Worm (Caenorhabditis elegans): Measurements from ENCODE around the gene Y41E3.18.

Gene Y41E3.18

ce11 chrIV:15024426-15024825 is 41.1 kb downstream of the Y41E3.18 start:
- TF ChIP-seq ztf-23 (GFP tag; IDR thresholded peaks at IDR 0.05) (no peak), tab-1 (GFP tag; IDR thresholded peaks at IDR 0.05) (no peak), cog-1 (tag; optimal IDR thresholded peaks at IDR 0.05) (no peak), T22C8.4 (GFP tag; IDR thresholded peaks at IDR 0.05) (no peak), flt-1 (GFP tag; IDR thresholded peaks at IDR 0.05) (no peak), ref-1 (GFP tag; conservative IDR thresholded peaks at IDR 0.05) (no peak), ztf-29 (GFP tag; IDR thresholded peaks at IDR 0.05) (no peak), med-1 (GFP tag; optimal IDR thresholded peaks at IDR 0.05; ENCODE audit: insufficient read depth) (no peak), klf-2 (GFP tag; conservative IDR thresholded peaks at IDR 0.05) (no peak)

- no peak for TF ChIP-seq cog-1 (tag; optimal IDR thresholded peaks at IDR 0.05)
- TF ChIP-seq flt-1 (GFP tag; IDR thresholded peaks at IDR 0.05), result no peak
- no peak for TF ChIP-seq klf-2 (GFP tag; conservative IDR thresholded peaks at IDR 0.05)
- TF ChIP-seq ztf-29 (GFP tag; IDR thresholded peaks at IDR 0.05), result no peak
Measured at ce11 chrIV:15020958-15021357, 44.6 kb downstream of the Y41E3.18 start.

- TF ChIP-seq flt-1 (GFP tag; IDR thresholded peaks at IDR 0.05) (no peak), tab-1 (GFP tag; IDR thresholded peaks at IDR 0.05) (no peak), med-1 (GFP tag; optimal IDR thresholded peaks at IDR 0.05; ENCODE audit: insufficient read depth) (no peak), T22C8.4 (GFP tag; IDR thresholded peaks at IDR 0.05) (no peak), klf-2 (GFP tag; conservative IDR thresholded peaks at IDR 0.05) (no peak), cog-1 (tag; optimal IDR thresholded peaks at IDR 0.05) (no peak)
Measured at ce11 chrIV:15016984-15017383, 48.6 kb downstream of the Y41E3.18 start.

ce11 chrIV:15013517-15014085 is 52.0 kb downstream of the Y41E3.18 start, which contains the start of gene Y41E3.7:
Y41E3.7 (plus strand) TSS chrIV:15014035.
- TF ChIP-seq med-1 (GFP tag; optimal IDR thresholded peaks at IDR 0.05; ENCODE audit: insufficient read depth) (no peak), tab-1 (GFP tag; IDR thresholded peaks at IDR 0.05) (no peak), T22C8.4 (GFP tag; IDR thresholded peaks at IDR 0.05) (no peak), ref-1 (GFP tag; conservative IDR thresholded peaks at IDR 0.05) (no peak), flt-1 (GFP tag; IDR thresholded peaks at IDR 0.05) (no peak), cog-1 (tag; optimal IDR thresholded peaks at IDR 0.05) (no peak), ztf-23 (GFP tag; IDR thresholded peaks at IDR 0.05) (no peak), ztf-29 (GFP tag; IDR thresholded peaks at IDR 0.05) (no peak), klf-2 (GFP tag; conservative IDR thresholded peaks at IDR 0.05) (no peak)

- TF ChIP-seq T22C8.4 (GFP tag; IDR thresholded peaks at IDR 0.05) (no peak), ztf-29 (GFP tag; IDR thresholded peaks at IDR 0.05) (no peak), tab-1 (GFP tag; IDR thresholded peaks at IDR 0.05) (no peak), klf-2 (GFP tag; conservative IDR thresholded peaks at IDR 0.05) (no peak), med-1 (GFP tag; optimal IDR thresholded peaks at IDR 0.05; ENCODE audit: insufficient read depth) (no peak), cog-1 (tag; optimal IDR thresholded peaks at IDR 0.05) (no peak), ztf-23 (GFP tag; IDR thresholded peaks at IDR 0.05) (no peak), ref-1 (GFP tag; conservative IDR thresholded peaks at IDR 0.05) (no peak), flt-1 (GFP tag; IDR thresholded peaks at IDR 0.05) (no peak)
Measured at ce11 chrIV:15013083-15013482, 52.5 kb downstream of the Y41E3.18 start, which contains the start of gene qars-1. qars-1 (minus strand) TSS chrIV:15013183.

- TF ChIP-seq klf-2 (GFP tag; conservative IDR thresholded peaks at IDR 0.05) (no peak), T22C8.4 (GFP tag; IDR thresholded peaks at IDR 0.05) (no peak), ztf-29 (GFP tag; IDR thresholded peaks at IDR 0.05) (no peak), ztf-23 (GFP tag; IDR thresholded peaks at IDR 0.05) (no peak), flt-1 (GFP tag; IDR thresholded peaks at IDR 0.05) (no peak), cog-1 (tag; optimal IDR thresholded peaks at IDR 0.05) (no peak), tab-1 (GFP tag; IDR thresholded peaks at IDR 0.05) (no peak), med-1 (GFP tag; optimal IDR thresholded peaks at IDR 0.05; ENCODE audit: insufficient read depth) (no peak), ref-1 (GFP tag; conservative IDR thresholded peaks at IDR 0.05) (no peak)
Measured at ce11 chrIV:15012154-15012892, 53.2 kb downstream of the Y41E3.18 start.
